Fruit fly (Drosophila melanogaster): Measurements from ENCODE around the gene Nup58.

Nup58 gene

dm6 chr3R:19644094-19644900 lies 529 bp upstream of the Nup58 start, which contains the start of gene Vha13 (continued):
- TF ChIP-seq MTF-1 (GFP tag; optimal IDR thresholded peaks at IDR 0.05; ENCODE audit: borderline replicate concordance) (peak; percentile 39), CG7556 (GFP tag; optimal IDR thresholded peaks at IDR 0.05) (peak; percentile 34), lmd (GFP tag; IDR thresholded peaks at IDR 0.05) (peak; percentile 51), CG7963 (GFP tag; IDR thresholded peaks at IDR 0.05; ENCODE audit: partially characterized antibody) (peak; percentile 56; the same call in 1 of the 3 replicates), CG10366 (GFP tag; IDR thresholded peaks at IDR 0.05) (peak; percentile 48), Usf (GFP tag; optimal IDR thresholded peaks at IDR 0.05) (peak; percentile 33), Hand (GFP tag; optimal IDR thresholded peaks at IDR 0.05) (peak; percentile 50), tna (GFP tag; IDR thresholded peaks at IDR 0.05; ENCODE audit: partially characterized antibody) (peak; percentile 18; the same call in 1 of the 2 replicates), CG13624 (GFP tag; optimal IDR thresholded peaks at IDR 0.05) (peak; percentile 46), hb (GFP tag; IDR thresholded peaks at IDR 0.05; ENCODE audit: partially characterized antibody) (peak; percentile 52), CG8924 (tag; optimal IDR thresholded peaks at IDR 0.05) (peak; percentile 18), peb (GFP tag; IDR thresholded peaks at IDR 0.05) (peak; percentile 36; the same call in 1 of the 2 replicates), CG1024 (GFP tag; IDR thresholded peaks at IDR 0.05) (peak; percentile 14; the same call in 1 of the 2 replicates), dysf (GFP tag; IDR thresholded peaks at IDR 0.05) (peak; percentile 63; the same call in 2 of the 3 replicates), CG11398 (GFP tag; optimal IDR thresholded peaks at IDR 0.05) (no peak), ewg (GFP tag; optimal IDR thresholded peaks at IDR 0.05) (peak; percentile 98), CG6765 (GFP tag; optimal IDR thresholded peaks at IDR 0.05) (peak; percentile 52), inv (GFP tag; IDR thresholded peaks at IDR 0.05; ENCODE audit: partially characterized antibody) (peak; percentile 62), chn (GFP tag; optimal IDR thresholded peaks at IDR 0.05) (peak; percentile 51), CG30020 (tag; optimal IDR thresholded peaks at IDR 0.05) (peak; percentile 15), CG9932 (GFP tag; IDR thresholded peaks at IDR 0.05) (peak; percentile 91), CG12744 (GFP tag; optimal IDR thresholded peaks at IDR 0.05) (no peak), CG7372 (GFP tag; IDR thresholded peaks at IDR 0.05) (peak; percentile 40; the same call in 1 of the 2 replicates), dati (GFP tag; IDR thresholded peaks at IDR 0.05) (no peak), CG9609 (GFP tag; optimal IDR thresholded peaks at IDR 0.05) (peak; percentile 64), Aef1 (GFP tag; IDR thresholded peaks at IDR 0.05) (peak; percentile 68), maf-S (GFP tag; optimal IDR thresholded peaks at IDR 0.05) (peak; percentile 48), gcm (GFP tag; optimal IDR thresholded peaks at IDR 0.05) (peak; percentile 17), ab (GFP tag; optimal IDR thresholded peaks at IDR 0.05) (peak; percentile 29), CG5245 (GFP tag; optimal IDR thresholded peaks at IDR 0.05) (peak; percentile 14), fru (optimal IDR thresholded peaks at IDR 0.05) (no peak), CG10979 (tag; optimal IDR thresholded peaks at IDR 0.05) (no peak), CG10543 (GFP tag; optimal IDR thresholded peaks at IDR 0.05) (peak; percentile 27), CG18262 (tag; optimal IDR thresholded peaks at IDR 0.05) (peak; percentile 22), da (GFP tag; optimal IDR thresholded peaks at IDR 0.05) (no peak), Nf-YA (GFP tag; IDR thresholded peaks at IDR 0.05) (no peak), CrebB (tag; optimal IDR thresholded peaks at IDR 0.05) (peak; percentile 36), oc (tag; optimal IDR thresholded peaks at IDR 0.05) (no peak), h (optimal IDR thresholded peaks at IDR 0.05) (no peak), wdn (GFP tag; IDR thresholded peaks at IDR 0.05) (peak; percentile 18; the same call in 1 of the 2 replicates), Bgb (GFP tag; IDR thresholded peaks at IDR 0.05; ENCODE audit: partially characterized antibody) (peak; percentile 79), CG12659 (GFP tag; optimal IDR thresholded peaks at IDR 0.05) (peak; percentile 56), klu (GFP tag; IDR thresholded peaks at IDR 0.05) (peak; percentile 25; the same call in 1 of the 2 replicates), Xrp1 (GFP tag; IDR thresholded peaks at IDR 0.05) (no peak), vfl (GFP tag; optimal IDR thresholded peaks at IDR 0.05) (peak; percentile 10), chm (GFP tag; IDR thresholded peaks at IDR 0.05) (peak; percentile 82), ranshi (GFP tag; IDR thresholded peaks at IDR 0.05) (peak; percentile 40), Drgx (GFP tag; IDR thresholded peaks at IDR 0.05) (no peak), CG15479 (GFP tag; optimal IDR thresholded peaks at IDR 0.05) (no peak)
